Worm (Caenorhabditis elegans) whole organism, L3 larva: ENCODE data around the gene Y42A5A.3.

Source experiments
- R02D3.7 ChIP-seq: fragments of 150-350 bp; optimal IDR thresholded peaks from 2 replicates; lab custom pipeline; 2014; ENCODE audit warnings: missing biosample characterization, missing genetic modification characterization
- ZK546.5 ChIP-seq: sonication (generic microtip); optimal IDR thresholded peaks from 2 replicates; lab custom pipeline; 2017; ENCODE audit warnings: missing biosample characterization, missing genetic modification characterization
- ama-1 ChIP-seq: fragments of 150-350 bp; optimal IDR thresholded peaks from 2 replicates; lab custom pipeline; 2018
- ceh-16 ChIP-seq: sonication (generic microtip); optimal IDR thresholded peaks from 2 replicates; lab custom pipeline; 2017; ENCODE audit warnings: missing biosample characterization, missing genetic modification characterization
- ceh-82 ChIP-seq: fragments of 150-350 bp; optimal IDR thresholded peaks from 2 replicates; lab custom pipeline; 2014; ENCODE audit warnings: missing biosample characterization, missing genetic modification characterization
- egl-27 ChIP-seq: sonication (generic microtip); optimal IDR thresholded peaks from 4 replicates; lab custom pipeline; 2017; ENCODE audit warnings: missing biosample characterization, missing genetic modification reagents, missing genetic modification characterization
- egl-5 ChIP-seq: fragments of 150-350 bp; optimal IDR thresholded peaks from 2 replicates; lab custom pipeline; 2017; ENCODE audit warnings: missing biosample characterization, missing genetic modification reagents, missing genetic modification characterization, inconsistent platforms
- elt-2 ChIP-seq: sonication (generic microtip); optimal IDR thresholded peaks from 2 replicates; lab custom pipeline; 2016; ENCODE audit warnings: missing genetic modification reagents, mild to moderate bottlenecking, missing genetic modification characterization, missing compliant biosample characterization
- elt-3 ChIP-seq, 3 experiments: fragments of 150-350 bp in 1 of 3; sonication (generic microtip) in 2 of 3; optimal IDR thresholded peaks; 2 replicates in 2 of 3; 4 replicates in 1 of 3; lab custom pipeline; 2014 to 2017; ENCODE audit warnings: missing biosample characterization in 3 of 3, missing genetic modification characterization in 3 of 3
- eor-1 ChIP-seq, 2 experiments: fragments of 150-350 bp; optimal IDR thresholded peaks; 2 replicates each; lab custom pipeline; 2014 to 2018; ENCODE audit warnings: missing biosample characterization in 2 of 2, missing genetic modification characterization in 2 of 2
- fkh-10 ChIP-seq: sonication (generic microtip); optimal IDR thresholded peaks from 2 replicates; lab custom pipeline; 2017; ENCODE audit warnings: missing biosample characterization, missing genetic modification reagents, missing genetic modification characterization
- fkh-2 ChIP-seq: fragments of 150-350 bp; optimal IDR thresholded peaks from 2 replicates; lab custom pipeline; 2014; ENCODE audit warnings: missing biosample characterization, missing genetic modification reagents, missing genetic modification characterization
- jun-1 ChIP-seq: fragments of 150-350 bp; optimal IDR thresholded peaks from 2 replicates; lab custom pipeline; 2014; ENCODE audit warnings: missing biosample characterization, missing genetic modification reagents, missing genetic modification characterization
- lin-15B ChIP-seq: fragments of 150-350 bp; optimal IDR thresholded peaks from 2 replicates; lab custom pipeline; 2014; ENCODE audit warnings: missing biosample characterization, missing genetic modification characterization
- lin-39 ChIP-seq: fragments of 150-350 bp; optimal IDR thresholded peaks from 2 replicates; lab custom pipeline; 2018; ENCODE audit warnings: missing biosample characterization, missing genetic modification reagents, missing genetic modification characterization
- mml-1 ChIP-seq: fragments of 150-350 bp; sonication (generic microtip); optimal IDR thresholded peaks from 3 replicates; lab custom pipeline; 2014; ENCODE audit warnings: missing biosample characterization, missing genetic modification characterization
- nfya-1 ChIP-seq: sonication (generic microtip); optimal IDR thresholded peaks from 2 replicates; lab custom pipeline; 2017; ENCODE audit warnings: missing genetic modification characterization, mild to moderate bottlenecking, missing compliant biosample characterization, antibody characterized with exemption, moderate library complexity; ENCODE audit not compliant: insufficient read depth
- nhr-11 ChIP-seq: fragments of 150-350 bp; optimal IDR thresholded peaks from 2 replicates; lab custom pipeline; 2014; ENCODE audit warnings: missing biosample characterization, missing genetic modification characterization
- nhr-12 ChIP-seq: fragments of 150-350 bp; optimal IDR thresholded peaks from 2 replicates; lab custom pipeline; 2014; ENCODE audit warnings: missing biosample characterization, missing genetic modification characterization
- nhr-23 ChIP-seq: fragments of 150-350 bp; optimal IDR thresholded peaks from 2 replicates; lab custom pipeline; 2014; ENCODE audit warnings: missing biosample characterization, missing genetic modification reagents, missing genetic modification characterization
- nhr-237 ChIP-seq: fragments of 150-350 bp; optimal IDR thresholded peaks from 2 replicates; lab custom pipeline; 2014; ENCODE audit warnings: missing biosample characterization, missing genetic modification characterization
- nhr-28 ChIP-seq: fragments of 150-350 bp; optimal IDR thresholded peaks from 2 replicates; lab custom pipeline; 2014; ENCODE audit warnings: missing biosample characterization, missing genetic modification characterization
- nhr-43 ChIP-seq: sonication (generic microtip); optimal IDR thresholded peaks from 2 replicates; lab custom pipeline; 2016; ENCODE audit warnings: mild to moderate bottlenecking, missing genetic modification characterization, missing compliant biosample characterization; ENCODE audit not compliant: poor library complexity, severe bottlenecking
- nhr-76 ChIP-seq: fragments of 150-350 bp; sonication (generic microtip); optimal IDR thresholded peaks from 5 replicates; lab custom pipeline; 2014; ENCODE audit warnings: missing biosample characterization, missing genetic modification characterization
- nhr-77 ChIP-seq: fragments of 150-350 bp; optimal IDR thresholded peaks from 2 replicates; lab custom pipeline; 2014; ENCODE audit warnings: missing biosample characterization, missing genetic modification characterization
- pha-4 ChIP-seq: fragments of 150-350 bp; optimal IDR thresholded peaks from 2 replicates; lab custom pipeline; 2014; ENCODE audit warnings: missing biosample characterization, missing genetic modification reagents, missing genetic modification characterization
- pqm-1 ChIP-seq: fragments of 150-350 bp; optimal IDR thresholded peaks from 2 replicates; lab custom pipeline; 2017; ENCODE audit warnings: missing biosample characterization, missing genetic modification characterization, inconsistent platforms
- sea-2 ChIP-seq: fragments of 150-350 bp; sonication (generic microtip); optimal IDR thresholded peaks from 4 replicates; lab custom pipeline; 2014; ENCODE audit warnings: missing biosample characterization, missing genetic modification reagents, missing genetic modification characterization
- skn-1 ChIP-seq: fragments of 150-350 bp; optimal IDR thresholded peaks from 2 replicates; lab custom pipeline; 2014; ENCODE audit warnings: missing biosample characterization, missing genetic modification characterization
- snpc-4 ChIP-seq: fragments of 150-350 bp; optimal IDR thresholded peaks from 2 replicates; lab custom pipeline; 2014; ENCODE audit warnings: missing biosample characterization, missing genetic modification characterization
- tbx-2 ChIP-seq: sonication (generic microtip); optimal IDR thresholded peaks from 2 replicates; lab custom pipeline; 2016; ENCODE audit warnings: mild to moderate bottlenecking, missing genetic modification characterization, missing compliant biosample characterization
- unc-39 ChIP-seq: sonication (generic microtip); optimal IDR thresholded peaks from 4 replicates; lab custom pipeline; 2017; ENCODE audit warnings: missing biosample characterization, missing genetic modification characterization
- unc-62 ChIP-seq: fragments of 150-350 bp; sonication (generic microtip); optimal IDR thresholded peaks from 4 replicates; lab custom pipeline; 2014; ENCODE audit warnings: missing biosample characterization, missing genetic modification reagents, missing genetic modification characterization
- zag-1 ChIP-seq: fragments of 150-350 bp; optimal IDR thresholded peaks from 2 replicates; lab custom pipeline; 2014; ENCODE audit warnings: missing biosample characterization, missing genetic modification characterization
- ztf-11 ChIP-seq: fragments of 150-350 bp; optimal IDR thresholded peaks from 2 replicates; lab custom pipeline; 2014; ENCODE audit warnings: missing biosample characterization, missing genetic modification characterization
- ztf-4 ChIP-seq: fragments of 150-350 bp; optimal IDR thresholded peaks from 2 replicates; lab custom pipeline; 2014; ENCODE audit warnings: missing biosample characterization, missing genetic modification characterization

The Y42A5A.3 gene

DNA sequence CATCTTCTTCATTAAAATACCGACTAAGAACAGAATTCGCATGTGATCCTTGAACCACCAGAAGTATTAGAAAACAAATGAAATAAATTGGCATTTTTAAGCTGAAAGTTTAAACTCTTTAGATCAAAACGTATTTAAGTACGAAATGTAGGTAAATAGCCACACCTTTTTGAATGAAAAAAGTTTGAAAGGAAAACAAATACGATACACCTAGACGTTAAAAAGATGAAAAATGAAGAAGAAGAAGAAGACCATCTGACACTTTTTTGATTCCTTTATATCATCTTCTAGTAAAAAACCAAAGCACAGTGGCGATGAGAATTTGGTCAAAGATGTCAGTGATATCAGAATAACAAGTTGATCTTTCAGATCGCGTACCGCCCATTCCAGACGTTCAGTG, at the start of gene Y42A5A.3:
Gene Y42A5A.3 (minus strand): TSS at position 101 of the 400 bp plus-strand sequence.
- TF ChIP-seq unc-62 (GFP tag; lab: Kevin White, UChicago) (no peak), unc-39 (no peak), zag-1 (tag; lab: Kevin White, UChicago) (no peak), nhr-12 (tag; lab: Kevin White, UChicago) (no peak), egl-5 (tag; lab: Kevin White, UChicago) (no peak), nhr-76 (tag; lab: Kevin White, UChicago) (no peak), ztf-11 (tag; lab: Kevin White, UChicago) (no peak)

DNA sequence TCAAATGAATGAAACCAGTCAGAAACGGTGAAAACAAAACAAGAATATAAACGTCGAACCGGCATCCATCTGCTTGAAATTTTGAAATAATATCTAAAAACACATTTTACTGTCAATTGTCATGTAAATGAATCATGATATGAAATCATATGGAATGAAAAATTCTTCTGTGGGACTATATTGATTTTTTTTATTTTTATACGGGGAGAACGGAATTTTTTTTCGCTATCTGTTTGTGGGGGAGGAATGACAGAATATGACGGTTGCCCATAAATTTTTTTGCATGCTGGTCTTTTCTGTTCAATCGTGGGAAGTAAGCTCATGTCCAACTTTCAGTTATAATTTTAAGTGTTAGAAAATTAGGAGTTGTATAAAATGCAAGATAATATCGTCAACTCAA, 48.9 kb upstream of the Y42A5A.3 start, which contains the start of gene C06H2.7:
Gene C06H2.7 (minus strand): TSS at position 101 of the 400 bp plus-strand sequence.
- TF ChIP-seq unc-39 = no peak

DNA sequence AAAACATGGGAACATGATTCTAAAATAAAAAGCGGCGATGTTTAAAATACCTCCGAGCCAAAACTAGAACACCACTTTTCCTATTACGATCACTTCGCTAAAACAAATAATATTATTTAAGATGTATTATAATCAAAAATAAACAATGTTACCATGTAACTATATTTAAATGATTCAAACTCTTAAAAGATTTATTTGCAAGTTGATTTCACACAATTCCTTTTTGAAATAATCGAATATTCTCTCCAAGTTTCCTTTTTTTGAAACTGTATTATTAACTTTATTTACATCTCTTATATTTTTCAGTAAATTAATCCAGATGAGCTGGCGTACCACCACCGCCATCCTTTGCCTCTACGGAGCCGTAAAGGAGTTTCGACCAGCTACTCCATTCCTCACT, 45.4 kb upstream of the Y42A5A.3 start, which contains the start of gene folt-1:
Gene folt-1 (plus strand): TSS at position 301 of the 400 bp plus-strand sequence.
- TF ChIP-seq fkh-2 (tag; lab: Kevin White, UChicago) = no peak
- no peak for TF ChIP-seq skn-1 (tag; lab: Kevin White, UChicago)
- no peak for TF ChIP-seq lin-39 (tag; lab: Kevin White, UChicago)
- no peak for TF ChIP-seq pqm-1 (tag; lab: Kevin White, UChicago)
- TF ChIP-seq fkh-10 (GFP tag; lab: Kevin White, UChicago) = no peak
- no peak for TF ChIP-seq nhr-76 (tag; lab: Kevin White, UChicago)
- TF ChIP-seq, all 47 proteins: peak for 0

DNA sequence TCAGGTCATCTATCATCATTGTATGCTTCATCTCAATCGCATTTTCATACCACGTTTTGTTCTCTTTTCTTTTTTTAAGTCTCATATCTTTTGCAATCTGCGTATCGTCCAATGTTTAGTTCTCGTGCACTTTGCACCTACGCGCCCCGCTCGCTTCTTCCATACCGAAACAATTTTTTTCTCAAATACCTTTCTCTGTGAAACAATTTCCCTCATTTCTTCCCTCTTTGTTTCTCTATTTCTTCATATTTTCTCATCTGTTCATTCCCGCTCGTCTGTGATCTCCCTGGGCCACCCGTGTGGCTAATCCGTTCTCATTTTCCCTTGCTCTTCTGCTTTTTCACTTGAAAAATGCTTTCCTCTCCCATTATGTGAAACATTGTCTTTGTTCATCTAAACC, 44.6 kb upstream of the Y42A5A.3 start:
- TF ChIP-seq nhr-12 (tag; lab: Kevin White, UChicago) (no peak), mml-1 (tag; lab: Kevin White, UChicago) (no peak), lin-15B (tag; lab: Kevin White, UChicago) (peak; percentile 0), ceh-16 (tag; lab: Kevin White, UChicago) (no peak), nhr-237 (tag; lab: Kevin White, UChicago) (no peak), ztf-11 (tag; lab: Kevin White, UChicago) (no peak), ztf-4 (no peak), ama-1 (lab: Kevin White, UChicago) (no peak), sea-2 (GFP tag; lab: Kevin White, UChicago) (no peak), nhr-76 (tag; lab: Kevin White, UChicago) (no peak), eor-1 (tag; optimal IDR thresholded peaks at IDR 0.05; lab: Kevin White, UChicago) (no peak), snpc-4 (tag; lab: Kevin White, UChicago) (peak; percentile 4), R02D3.7 (tag; lab: Kevin White, UChicago) (no peak), nfya-1 (tag; lab: Kevin White, UChicago) (peak; percentile 26), nhr-28 (tag; lab: Kevin White, UChicago) (no peak), jun-1 (tag; lab: Kevin White, UChicago) (no peak), elt-2 (tag; lab: Kevin White, UChicago) (peak; percentile 40), pha-4 (tag; lab: Kevin White, UChicago) (peak; percentile 62), ceh-82 (tag; lab: Kevin White, UChicago) (no peak), zag-1 (tag; lab: Kevin White, UChicago) (no peak), nhr-43 (tag; lab: Kevin White, UChicago) (no peak)

DNA sequence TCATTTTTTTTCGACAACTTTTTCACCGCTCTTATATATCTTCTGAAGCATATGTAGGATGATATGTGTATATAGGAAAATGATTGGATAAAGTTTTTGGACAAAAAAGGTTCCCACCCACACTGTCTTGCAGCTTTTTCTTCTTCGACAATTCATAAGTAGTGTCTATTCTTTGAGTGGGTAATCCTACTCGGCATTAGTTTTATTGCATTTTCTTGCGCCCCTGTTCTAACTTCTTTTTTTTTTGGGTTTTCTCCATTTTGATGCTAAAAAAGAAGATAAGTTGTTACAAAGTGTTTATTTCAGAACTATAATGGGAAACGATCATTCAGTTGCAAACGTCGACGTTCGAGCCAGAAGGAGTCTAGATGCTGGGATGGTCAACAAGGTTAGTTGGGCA, 38.5 kb upstream of the Y42A5A.3 start, which contains the start of gene glb-3:
Gene glb-3 (plus strand): TSS at position 301 of the 400 bp plus-strand sequence.
- TF ChIP-seq nhr-23 = no peak
- no peak for TF ChIP-seq nhr-28 (tag; lab: Kevin White, UChicago)
- TF ChIP-seq sea-2 (GFP tag; lab: Kevin White, UChicago) = no peak
- TF ChIP-seq nhr-77 = no peak
- TF ChIP-seq elt-3 (tag; optimal IDR thresholded peaks at IDR 0.05; lab: Kevin White, UChicago) = no peak
- TF ChIP-seq unc-62 (GFP tag; lab: Kevin White, UChicago) = no peak
- TF ChIP-seq tbx-2 = no peak
- TF ChIP-seq ceh-82 (tag; lab: Kevin White, UChicago) = no peak
- TF ChIP-seq lin-15B (tag; lab: Kevin White, UChicago) = no peak
- TF ChIP-seq nhr-11 (tag; lab: Kevin White, UChicago) = no peak
- no peak for TF ChIP-seq nhr-76 (tag; lab: Kevin White, UChicago)
- no peak for TF ChIP-seq ZK546.5 (tag; lab: Kevin White, UChicago)
- TF ChIP-seq zag-1 (tag; lab: Kevin White, UChicago) = no peak
- no peak for TF ChIP-seq egl-5 (tag; lab: Kevin White, UChicago)
- TF ChIP-seq jun-1 (tag; lab: Kevin White, UChicago) = no peak
- TF ChIP-seq R02D3.7 (tag; lab: Kevin White, UChicago) = no peak
- TF ChIP-seq eor-1 (tag; optimal IDR thresholded peaks at IDR 0.05; lab: Kevin White, UChicago) = no peak
- no peak for TF ChIP-seq egl-27
- TF ChIP-seq, all 47 proteins: peak for 0
